Worm (Caenorhabditis elegans) whole organism, L1 larva: ENCODE results near the gene lcmt-1.

Source experiments
- blmp-1 ChIP-seq: fragments of 150-350 bp; optimal IDR thresholded peaks from 2 replicates; lab custom pipeline; 2014; ENCODE audit warnings: missing biosample characterization, missing genetic modification characterization
- ces-1 ChIP-seq: fragments of 150-350 bp; optimal IDR thresholded peaks from 2 replicates; lab custom pipeline; 2014; ENCODE audit warnings: missing biosample characterization, missing genetic modification reagents, missing genetic modification characterization
- dsc-1 ChIP-seq: sonication (generic microtip); optimal IDR thresholded peaks from 2 replicates; lab custom pipeline; 2016; ENCODE audit warnings: mild to moderate bottlenecking, missing genetic modification characterization, missing compliant biosample characterization
- fkh-10 ChIP-seq: sonication (generic microtip); optimal IDR thresholded peaks from 2 replicates; lab custom pipeline; 2017; ENCODE audit warnings: missing biosample characterization, missing genetic modification reagents, missing genetic modification characterization
- lin-39 ChIP-seq: fragments of 150-350 bp; optimal IDR thresholded peaks from 2 replicates; lab custom pipeline; 2014; ENCODE audit warnings: missing biosample characterization, missing genetic modification reagents, missing genetic modification characterization
- mef-2 ChIP-seq: fragments of 150-350 bp; optimal IDR thresholded peaks from 2 replicates; lab custom pipeline; 2014; ENCODE audit warnings: missing biosample characterization, missing genetic modification characterization
- pqm-1 ChIP-seq: sonication (generic microtip); optimal IDR thresholded peaks from 3 replicates; lab custom pipeline; 2017; ENCODE audit warnings: missing biosample characterization, missing genetic modification characterization
- tlp-1 ChIP-seq: fragments of 150-350 bp; optimal IDR thresholded peaks from 2 replicates; lab custom pipeline; 2014; ENCODE audit warnings: missing biosample characterization, missing genetic modification characterization
- unc-30 ChIP-seq: sonication (generic microtip); optimal IDR thresholded peaks from 2 replicates; lab custom pipeline; 2017; ENCODE audit warnings: missing biosample characterization, missing genetic modification characterization
- ztf-11 ChIP-seq, 2 experiments: sonication (generic microtip); optimal IDR thresholded peaks; 2 replicates each; lab custom pipeline; 2016 to 2017; ENCODE audit warnings: missing genetic modification characterization in 2 of 2, missing biosample characterization in 1 of 2, missing compliant biosample characterization in 1 of 2

DNA sequence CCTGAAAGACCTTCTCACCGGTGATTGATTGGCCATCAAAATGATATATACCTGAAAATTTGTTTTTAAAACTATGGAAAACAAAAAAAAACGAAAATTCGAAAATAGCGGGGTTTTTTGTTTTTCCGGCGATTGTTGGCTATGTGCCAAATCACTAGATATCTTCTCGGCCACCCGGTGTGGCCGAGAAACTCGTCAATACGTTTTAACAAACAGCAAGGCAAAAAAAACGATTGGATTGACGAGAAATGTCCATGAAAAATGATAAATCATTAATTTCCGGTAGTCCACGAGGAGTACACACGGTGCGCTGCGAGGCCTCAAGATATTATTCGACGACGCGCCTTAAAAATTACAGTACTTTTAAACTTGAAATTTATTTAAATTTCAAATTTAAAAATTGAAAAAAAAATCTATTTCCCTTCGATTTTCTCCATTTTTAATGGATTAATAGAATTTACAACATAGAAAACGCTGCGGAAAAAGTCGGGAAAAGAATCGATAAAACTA, 42.2 kb upstream of the lcmt-1 start, which contains the start of gene R10E4.11:
- TF ChIP-seq lin-39 = no peak
- no peak for TF ChIP-seq unc-30
- TF ChIP-seq mef-2 = no peak
- TF ChIP-seq ztf-11 (tag; optimal IDR thresholded peaks at IDR 0.05; lab: Kevin White, UChicago) = no peak
- TF ChIP-seq ces-1 (GFP tag; lab: Kevin White, UChicago) = no peak
- TF ChIP-seq blmp-1 = no peak
- TF ChIP-seq pqm-1 (tag; lab: Kevin White, UChicago) = no peak
- TF ChIP-seq tlp-1 = no peak
- no peak for TF ChIP-seq dsc-1 (tag; lab: Kevin White, UChicago)
- no peak for TF ChIP-seq fkh-10 (GFP tag; lab: Kevin White, UChicago)
